Fruit fly (Drosophila melanogaster) whole organism, embryonic: ENCODE data around the gene Ac76E.

Experiments used
- ATbp ChIP-seq: fragments of 200-800 bp; sonication (Bioruptor generic); optimal IDR thresholded peaks from 2 replicates; lab custom pipeline; 2017; ENCODE audit warnings: missing biosample characterization, mild to moderate bottlenecking, missing genetic modification characterization, missing genetic modification reagents
- CG10565 ChIP-seq: fragments of 200-800 bp; sonication (Bioruptor generic); optimal IDR thresholded peaks from 3 replicates; lab custom pipeline; 2016; ENCODE audit warnings: missing biosample characterization, mild to moderate bottlenecking, missing genetic modification characterization
- CG10654 ChIP-seq: fragments of 200-800 bp; sonication (Bioruptor generic); optimal IDR thresholded peaks from 2 replicates; lab custom pipeline; 2016; ENCODE audit warnings: missing biosample characterization, missing genetic modification characterization
- CG11093 ChIP-seq: fragments of 200-800 bp; sonication (Bioruptor generic); IDR thresholded peaks from 3 replicates; pipeline ENCODE4 v1.3.6; 2022; ENCODE audit warnings: missing biosample characterization, missing genetic modification characterization
- CG11696 ChIP-seq: fragments of 200-800 bp; sonication (Bioruptor generic); IDR thresholded peaks from 2 replicates; pipeline ENCODE4 v1.3.6; 2022; ENCODE audit warnings: missing biosample characterization, missing genetic modification characterization
- CG12219 ChIP-seq: fragments of 200-800 bp; sonication (Bioruptor generic); optimal IDR thresholded peaks from 3 replicates; lab custom pipeline; 2018; ENCODE audit warnings: missing biosample characterization, mild to moderate bottlenecking, missing genetic modification characterization
- CG12391 ChIP-seq: fragments of 200-800 bp; sonication (Bioruptor generic); optimal IDR thresholded peaks from 3 replicates; lab custom pipeline; 2018; ENCODE audit warnings: missing biosample characterization, mild to moderate bottlenecking, missing genetic modification characterization, moderate library complexity
- CG14014 ChIP-seq: fragments of 200-800 bp; sonication (Bioruptor generic); IDR thresholded peaks from 2 replicates; pipeline ENCODE4 v1.3.6; 2022; ENCODE audit warnings: missing biosample characterization, missing genetic modification characterization
- CG14860 ChIP-seq: fragments of 200-800 bp; sonication (Bioruptor generic); IDR thresholded peaks from 3 replicates; pipeline ENCODE4 v1.3.6; 2022; ENCODE audit warnings: missing biosample characterization, missing genetic modification characterization; ENCODE audit not compliant: partially characterized antibody
- CG15696 ChIP-seq: fragments of 200-800 bp; sonication (Bioruptor generic); optimal IDR thresholded peaks from 2 replicates; lab custom pipeline; 2019; ENCODE audit warnings: missing biosample characterization, mild to moderate bottlenecking, missing genetic modification characterization, moderate library complexity
- CG1647 ChIP-seq: fragments of 200-800 bp; sonication (Bioruptor generic); optimal IDR thresholded peaks from 3 replicates; lab custom pipeline; 2016; ENCODE audit warnings: missing biosample characterization, missing genetic modification characterization
- CG17568 ChIP-seq: fragments of 200-800 bp; sonication (Bioruptor generic); optimal IDR thresholded peaks from 2 replicates; lab custom pipeline; 2018; ENCODE audit warnings: missing biosample characterization, mild to moderate bottlenecking, missing genetic modification characterization, moderate library complexity
- CG30431 ChIP-seq: fragments of 200-800 bp; sonication (Bioruptor generic); optimal IDR thresholded peaks from 2 replicates; lab custom pipeline; 2017; ENCODE audit warnings: missing biosample characterization, missing genetic modification characterization
- CG31365 ChIP-seq: fragments of 200-800 bp; sonication (Bioruptor generic); optimal IDR thresholded peaks from 2 replicates; lab custom pipeline; 2018; ENCODE audit warnings: missing biosample characterization, mild to moderate bottlenecking, missing genetic modification characterization
- CG4404 ChIP-seq: fragments of 200-800 bp; sonication (Bioruptor generic); IDR thresholded peaks from 2 replicates; pipeline ENCODE4 v1.3.6; 2022; ENCODE audit warnings: missing biosample characterization, missing genetic modification characterization
- CG5245 ChIP-seq: fragments of 200-800 bp; sonication (Bioruptor generic); optimal IDR thresholded peaks from 3 replicates; lab custom pipeline; 2016; ENCODE audit warnings: missing biosample characterization, missing genetic modification characterization
- CG6683 ChIP-seq: fragments of 200-800 bp; sonication (Bioruptor generic); optimal IDR thresholded peaks from 2 replicates; lab custom pipeline; 2017; ENCODE audit warnings: missing biosample characterization, mild to moderate bottlenecking, missing genetic modification characterization, missing genetic modification reagents
- CG7271 ChIP-seq: fragments of 200-800 bp; sonication (Bioruptor generic); optimal IDR thresholded peaks from 2 replicates; lab custom pipeline; 2018; ENCODE audit warnings: missing biosample characterization, mild to moderate bottlenecking, missing genetic modification characterization, moderate library complexity
- CG7357 ChIP-seq: fragments of 200-800 bp; sonication (Bioruptor generic); IDR thresholded peaks from 3 replicates; pipeline ENCODE4 v1.3.6; 2022; ENCODE audit warnings: missing biosample characterization, missing genetic modification characterization
- CG7556 ChIP-seq: fragments of 200-800 bp; sonication (Bioruptor generic); optimal IDR thresholded peaks from 2 replicates; lab custom pipeline; 2017; ENCODE audit warnings: missing biosample characterization, mild to moderate bottlenecking, missing genetic modification characterization
- CG8281 ChIP-seq: fragments of 200-800 bp; sonication (Bioruptor generic); optimal IDR thresholded peaks from 2 replicates; lab custom pipeline; 2018; ENCODE audit warnings: missing biosample characterization, mild to moderate bottlenecking, missing genetic modification characterization, moderate library complexity
- CG9817 ChIP-seq: fragments of 200-800 bp; sonication (Bioruptor generic); optimal IDR thresholded peaks from 2 replicates; lab custom pipeline; 2018; ENCODE audit warnings: missing biosample characterization, mild to moderate bottlenecking, missing genetic modification characterization, moderate library complexity
- CHES-1-like ChIP-seq: fragments of 200-800 bp; sonication (Bioruptor generic); optimal IDR thresholded peaks from 2 replicates; lab custom pipeline; 2016; ENCODE audit warnings: missing biosample characterization, missing genetic modification characterization
- CrebB ChIP-seq: fragments of 200-800 bp; sonication (Bioruptor generic); optimal IDR thresholded peaks from 3 replicates; lab custom pipeline; 2018; ENCODE audit warnings: missing biosample characterization, mild to moderate bottlenecking, missing genetic modification characterization
- Deaf1 ChIP-seq: fragments of 200-800 bp; optimal IDR thresholded peaks from 3 replicates; lab custom pipeline; 2019; ENCODE audit warnings: missing biosample characterization, mild to moderate bottlenecking, missing genetic modification characterization, moderate library complexity
- Dip3 ChIP-seq: fragments of 200-800 bp; sonication (Bioruptor generic); optimal IDR thresholded peaks from 3 replicates; lab custom pipeline; 2016; ENCODE audit warnings: missing biosample characterization, missing genetic modification characterization
- Drgx ChIP-seq: fragments of 200-800 bp; sonication (Bioruptor generic); IDR thresholded peaks from 2 replicates; pipeline ENCODE4 v1.3.6; 2022; ENCODE audit warnings: missing biosample characterization, missing genetic modification characterization
- GATAe ChIP-seq: fragments of 200-800 bp; sonication (Bioruptor generic); conservative IDR thresholded peaks from 2 replicates; pipeline ENCODE4 v1.3.6; 2022; ENCODE audit warnings: missing biosample characterization, missing genetic modification characterization
- Gug ChIP-seq: fragments of 200-800 bp; sonication (Bioruptor generic); IDR thresholded peaks from 4 replicates; pipeline ENCODE4 v1.3.6; 2022; ENCODE audit warnings: missing biosample characterization, missing genetic modification characterization
- HLH4C ChIP-seq: fragments of 200-800 bp; sonication (Bioruptor generic); IDR thresholded peaks from 3 replicates; pipeline ENCODE4 v1.3.6; 2022; ENCODE audit warnings: missing biosample characterization, missing genetic modification characterization; ENCODE audit not compliant: partially characterized antibody
- Hr3 ChIP-seq: fragments of 200-800 bp; sonication (Bioruptor generic); optimal IDR thresholded peaks from 3 replicates; lab custom pipeline; 2016; ENCODE audit warnings: missing biosample characterization, missing genetic modification characterization
- Meics ChIP-seq: fragments of 200-800 bp; sonication (Bioruptor generic); optimal IDR thresholded peaks from 2 replicates; lab custom pipeline; 2017; ENCODE audit warnings: missing biosample characterization, mild to moderate bottlenecking, missing genetic modification characterization
- Mes4 ChIP-seq: fragments of 200-800 bp; sonication (Bioruptor generic); optimal IDR thresholded peaks from 2 replicates; lab custom pipeline; 2016; ENCODE audit warnings: missing biosample characterization, missing genetic modification characterization
- Opbp ChIP-seq: fragments of 200-800 bp; sonication (Bioruptor generic); IDR thresholded peaks from 3 replicates; pipeline ENCODE4 v1.3.6; 2022; ENCODE audit warnings: missing biosample characterization, missing genetic modification characterization; ENCODE audit not compliant: partially characterized antibody
- Optix ChIP-seq: fragments of 200-800 bp; sonication (Bioruptor generic); IDR thresholded peaks from 3 replicates; pipeline ENCODE4 v1.3.6; 2022; ENCODE audit warnings: missing biosample characterization, missing genetic modification characterization
- Ravus ChIP-seq: fragments of 200-800 bp; sonication (Bioruptor generic); IDR thresholded peaks from 2 replicates; pipeline ENCODE4 v1.3.6; 2022; ENCODE audit warnings: missing biosample characterization, missing genetic modification characterization
- btn ChIP-seq: fragments of 200-800 bp; sonication (Bioruptor generic); optimal IDR thresholded peaks from 2 replicates; lab custom pipeline; 2016; ENCODE audit warnings: missing biosample characterization, missing genetic modification characterization
- cg ChIP-seq: fragments of 200-800 bp; sonication (Bioruptor generic); optimal IDR thresholded peaks from 3 replicates; lab custom pipeline; 2019; ENCODE audit warnings: missing biosample characterization, mild to moderate bottlenecking, missing genetic modification characterization, moderate library complexity
- crp ChIP-seq, 2 experiments: fragments of 200-800 bp; sonication (Bioruptor generic); optimal IDR thresholded peaks; 2 replicates in 1 of 2; 3 replicates in 1 of 2; lab custom pipeline; 2017; ENCODE audit warnings: missing biosample characterization in 2 of 2, missing genetic modification characterization in 2 of 2, mild to moderate bottlenecking in 1 of 2, moderate library complexity in 1 of 2
- eyg ChIP-seq: fragments of 200-800 bp; sonication (Bioruptor generic); optimal IDR thresholded peaks from 3 replicates; lab custom pipeline; 2016; ENCODE audit warnings: missing biosample characterization, missing genetic modification characterization
- fd102C ChIP-seq: fragments of 200-800 bp; sonication (Bioruptor generic); optimal IDR thresholded peaks from 2 replicates; lab custom pipeline; 2018; ENCODE audit warnings: missing biosample characterization, mild to moderate bottlenecking, missing genetic modification characterization, moderate library complexity
- fd64A ChIP-seq: fragments of 200-800 bp; sonication (Bioruptor generic); optimal IDR thresholded peaks from 3 replicates; lab custom pipeline; 2018; ENCODE audit warnings: missing biosample characterization, mild to moderate bottlenecking, missing genetic modification characterization
- gt ChIP-seq: fragments of 200-800 bp; sonication (Bioruptor generic); IDR thresholded peaks from 2 replicates; pipeline ENCODE4 v1.3.6; 2022; ENCODE audit warnings: missing biosample characterization, missing genetic modification characterization
- hkb ChIP-seq, 2 experiments: fragments of 200-800 bp in 1 of 2; fragments of >200 bp in 1 of 2; sonication (Bioruptor generic) in 1 of 2; IDR thresholded peaks in 1 of 2; optimal IDR thresholded peaks in 1 of 2; 2 replicates each; pipeline versions ENCODE4 v1.3.6 to Lab custom; 2017 to 2022; ENCODE audit warnings: missing biosample characterization in 1 of 2, missing genetic modification characterization in 1 of 2
- knrl ChIP-seq: fragments of 200-800 bp; sonication (Bioruptor generic); IDR thresholded peaks from 3 replicates; pipeline ENCODE4 v1.3.6; 2022; ENCODE audit warnings: missing biosample characterization, missing genetic modification characterization; ENCODE audit not compliant: partially characterized antibody
- lilli ChIP-seq: fragments of 200-800 bp; sonication (Bioruptor generic); optimal IDR thresholded peaks from 3 replicates; lab custom pipeline; 2016; ENCODE audit warnings: missing biosample characterization, missing genetic modification characterization
- tx ChIP-seq: fragments of 200-800 bp; sonication (Bioruptor generic); optimal IDR thresholded peaks from 2 replicates; lab custom pipeline; 2016; ENCODE audit warnings: missing biosample characterization, missing genetic modification characterization
- unpg ChIP-seq: fragments of 200-800 bp; sonication (Bioruptor generic); optimal IDR thresholded peaks from 3 replicates; lab custom pipeline; 2018; ENCODE audit warnings: missing biosample characterization, mild to moderate bottlenecking, missing genetic modification characterization, moderate library complexity
- z ChIP-seq: fragments of 200-800 bp; sonication (Bioruptor generic); IDR thresholded peaks from 3 replicates; pipeline ENCODE4 v1.3.6; 2022; ENCODE audit warnings: missing biosample characterization, missing genetic modification characterization
- zen ChIP-seq: fragments of 200-800 bp; sonication (Bioruptor generic); optimal IDR thresholded peaks from 3 replicates; lab custom pipeline; 2018; ENCODE audit warnings: missing biosample characterization, mild to moderate bottlenecking, missing genetic modification characterization, moderate library complexity
- zf30C ChIP-seq: fragments of 200-800 bp; sonication (Bioruptor generic); optimal IDR thresholded peaks from 3 replicates; lab custom pipeline; 2018; ENCODE audit warnings: missing biosample characterization, mild to moderate bottlenecking, missing genetic modification characterization

The Ac76E gene

DNA sequence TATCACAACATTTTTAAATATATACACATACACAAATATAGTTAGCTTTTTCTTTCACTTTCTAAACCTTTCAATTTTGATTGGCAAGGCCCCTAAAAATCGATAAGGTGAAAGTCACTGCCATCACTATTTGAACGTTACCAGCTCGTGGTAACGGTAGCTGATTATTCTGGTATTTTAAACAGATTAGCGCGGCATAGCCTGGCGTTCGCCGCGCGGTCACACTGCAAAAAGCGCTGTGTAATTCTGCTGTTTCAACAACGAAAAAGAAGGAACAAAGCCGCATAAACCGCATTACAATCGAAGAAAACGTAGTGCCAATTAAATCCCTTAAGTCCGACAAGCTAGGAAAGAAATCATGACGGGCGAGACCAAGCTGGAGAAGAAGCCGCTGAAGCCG is 24.3 kb upstream of the Ac76E start, which contains the start of gene Rpn1 (continued):
- TF ChIP-seq HLH4C (GFP tag; lab: Robert Waterston, UW) (peak; percentile 58; the same call in 1 of the 3 replicates), CG9817 (tag; lab: Kevin White, UChicago) (no peak), Hr3 (no peak), fd102C (GFP tag; lab: Kevin White, UChicago) (no peak), Opbp (GFP tag; lab: Robert Waterston, UW) (peak; percentile 76), CG7556 (GFP tag; lab: Kevin White, UChicago) (no peak), unpg (GFP tag; lab: Kevin White, UChicago) (no peak), CG4404 (GFP tag; lab: Robert Waterston, UW) (no peak), GATAe (GFP tag; lab: Robert Waterston, UW) (no peak), CG11093 (no peak), CrebB (tag; lab: Kevin White, UChicago) (no peak), CHES-1-like (peak; percentile 4), CG31365 (no peak), ATbp (GFP tag; lab: Kevin White, UChicago) (no peak), CG14860 (GFP tag; lab: Robert Waterston, UW) (no peak), CG7271 (tag; lab: Kevin White, UChicago) (no peak), CG11696 (GFP tag; lab: Robert Waterston, UW) (no peak), btn (GFP tag; lab: Kevin White, UChicago) (no peak), gt (no peak), fd64A (GFP tag; lab: Kevin White, UChicago) (no peak), cg (GFP tag; lab: Kevin White, UChicago) (no peak), Deaf1 (tag; lab: Kevin White, UChicago) (no peak), CG14014 (GFP tag; lab: Robert Waterston, UW) (no peak), Ravus (GFP tag; lab: Robert Waterston, UW) (no peak), Gug (GFP tag; lab: Robert Waterston, UW) (no peak), zf30C (GFP tag; lab: Kevin White, UChicago) (no peak), Meics (GFP tag; lab: Kevin White, UChicago) (no peak), Dip3 (GFP tag; lab: Kevin White, UChicago) (no peak), hkb (optimal IDR thresholded peaks at IDR 0.05; lab: Kevin White, UChicago) (no peak), hkb (GFP tag; IDR thresholded peaks at IDR 0.05; lab: Robert Waterston, UW) (no peak), crp (GFP tag; optimal IDR thresholded peaks at IDR 0.05; lab: Kevin White, UChicago) (peak in 1 of 2 experiments; percentile 30), CG1647 (no peak), Drgx (GFP tag; lab: Robert Waterston, UW) (no peak), Mes4 (GFP tag; lab: Kevin White, UChicago) (no peak), tx (GFP tag; lab: Kevin White, UChicago) (no peak), CG17568 (GFP tag; lab: Kevin White, UChicago) (no peak), CG30431 (no peak), knrl (GFP tag; lab: Robert Waterston, UW) (peak; percentile 54; the same call in 2 of the 3 replicates), CG7357 (GFP tag; lab: Robert Waterston, UW) (no peak), eyg (GFP tag; lab: Kevin White, UChicago) (no peak), z (no peak), CG10654 (GFP tag; lab: Kevin White, UChicago) (no peak), CG10565 (GFP tag; lab: Kevin White, UChicago) (no peak), CG5245 (GFP tag; lab: Kevin White, UChicago) (no peak), CG12391 (tag; lab: Kevin White, UChicago) (peak; percentile 9), CG6683 (no peak), Optix (no peak), CG12219 (no peak), lilli (peak; percentile 45), zen (tag; lab: Kevin White, UChicago) (peak; percentile 36), CG8281 (tag; lab: Kevin White, UChicago) (no peak), CG15696 (no peak)
